Worm (Caenorhabditis elegans) whole organism, L4 larva: ENCODE data around the gene vnut-1.

Source experiments
- mdl-1 ChIP-seq, 2 experiments: fragments of 150-350 bp in 1 of 2; sonication (generic microtip) in 1 of 2; optimal IDR thresholded peaks; 2 replicates each; lab custom pipeline; 2014 to 2017; ENCODE audit warnings: missing biosample characterization in 2 of 2, missing genetic modification characterization in 2 of 2
- pqm-1 ChIP-seq: sonication (generic microtip); optimal IDR thresholded peaks from 2 replicates; lab custom pipeline; 2017; ENCODE audit warnings: missing biosample characterization, missing genetic modification characterization
- unc-130 ChIP-seq: sonication (generic microtip); optimal IDR thresholded peaks from 2 replicates; lab custom pipeline; 2016; ENCODE audit warnings: missing genetic modification reagents, missing genetic modification characterization, missing compliant biosample characterization

DNA sequence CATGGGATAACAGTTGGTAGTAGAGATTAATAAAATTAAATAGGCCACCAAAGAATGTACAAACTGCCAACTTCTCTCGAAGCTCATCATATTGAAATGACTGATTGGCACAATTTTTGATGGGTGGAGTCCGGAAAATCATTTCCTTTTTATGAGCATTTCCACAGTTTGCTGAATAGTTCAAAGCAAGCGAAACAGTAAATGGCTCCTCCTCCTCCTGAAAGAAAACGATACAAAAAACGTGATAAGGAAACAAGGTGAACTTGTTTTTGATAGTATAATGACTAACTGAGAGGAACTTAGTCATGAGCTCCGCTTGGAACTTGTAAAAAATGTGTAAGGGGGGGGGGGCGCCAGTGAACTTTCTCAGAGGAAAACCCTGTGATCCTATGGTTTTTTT lies 25.4 kb downstream of the vnut-1 start, which contains the start of gene K10H10.9:
- no peak for TF ChIP-seq mdl-1 (tag; optimal IDR thresholded peaks at IDR 0.05; lab: Kevin White, UChicago)
- no peak for TF ChIP-seq unc-130 (GFP tag; lab: Kevin White, UChicago)
- no peak for TF ChIP-seq pqm-1 (tag; lab: Kevin White, UChicago)
